Worm (Caenorhabditis elegans) whole organism, late embryonic: ENCODE measurements around the gene nlp-50.

Source experiments
- C08G9.2 ChIP-seq: sonication (generic microtip); optimal IDR thresholded peaks from 2 replicates; lab custom pipeline; 2016; ENCODE audit warnings: mild to moderate bottlenecking, missing genetic modification characterization, moderate library complexity, missing compliant biosample characterization
- K02D7.2 ChIP-seq: sonication (generic microtip); optimal IDR thresholded peaks from 2 replicates; lab custom pipeline; 2017; ENCODE audit warnings: mild to moderate bottlenecking, missing genetic modification characterization, missing compliant biosample characterization
- T23F11.4 ChIP-seq: fragments of 200-800 bp; sonication (Bioruptor generic); optimal IDR thresholded peaks from 2 replicates; lab custom pipeline; 2018; ENCODE audit warnings: mild to moderate bottlenecking, missing genetic modification characterization, missing compliant biosample characterization
- Y22D7AL.16 ChIP-seq: sonication (generic microtip); optimal IDR thresholded peaks from 2 replicates; lab custom pipeline; 2016; ENCODE audit warnings: missing genetic modification characterization, missing compliant biosample characterization
- ahr-1 ChIP-seq: sonication (generic microtip); optimal IDR thresholded peaks from 2 replicates; lab custom pipeline; 2016; ENCODE audit warnings: missing genetic modification characterization, missing compliant biosample characterization
- ceh-14 ChIP-seq: sonication (generic microtip); optimal IDR thresholded peaks from 2 replicates; lab custom pipeline; 2016; ENCODE audit warnings: missing genotype, missing genetic modification characterization, missing compliant biosample characterization
- ceh-18 ChIP-seq: sonication (generic microtip); optimal IDR thresholded peaks from 2 replicates; lab custom pipeline; 2016; ENCODE audit warnings: missing genetic modification characterization, missing compliant biosample characterization
- ceh-2 ChIP-seq: sonication (generic microtip); optimal IDR thresholded peaks from 2 replicates; lab custom pipeline; 2016; ENCODE audit warnings: missing genotype, missing genetic modification characterization, missing compliant biosample characterization
- ceh-22 ChIP-seq: sonication (generic microtip); optimal IDR thresholded peaks from 2 replicates; lab custom pipeline; 2017; ENCODE audit warnings: missing biosample characterization, missing genetic modification characterization
- ceh-24 ChIP-seq: sonication (generic microtip); optimal IDR thresholded peaks from 2 replicates; lab custom pipeline; 2016; ENCODE audit warnings: mild to moderate bottlenecking, missing genetic modification characterization, missing compliant biosample characterization
- ceh-30 ChIP-seq: fragments of 150-350 bp; optimal IDR thresholded peaks from 2 replicates; lab custom pipeline; 2014; ENCODE audit warnings: missing biosample characterization, missing genetic modification characterization
- ceh-45 ChIP-seq: fragments of 200-800 bp; sonication (Bioruptor generic); IDR thresholded peaks from 2 replicates; pipeline ENCODE4 v1.3.6; 2022; ENCODE audit warnings: missing genetic modification reagents, missing genetic modification characterization, missing compliant biosample characterization
- ceh-48 ChIP-seq: sonication (generic microtip); optimal IDR thresholded peaks from 2 replicates; lab custom pipeline; 2016; ENCODE audit warnings: missing genetic modification characterization, inconsistent platforms, missing compliant biosample characterization
- ceh-9 ChIP-seq: sonication (generic microtip); optimal IDR thresholded peaks from 2 replicates; lab custom pipeline; 2016; ENCODE audit warnings: mild to moderate bottlenecking, missing genetic modification characterization, inconsistent platforms, missing compliant biosample characterization
- che-1 ChIP-seq: sonication (generic microtip); optimal IDR thresholded peaks from 2 replicates; lab custom pipeline; 2016; ENCODE audit warnings: mild to moderate bottlenecking, missing genetic modification characterization, missing compliant biosample characterization
- dmd-4 ChIP-seq: sonication (generic microtip); optimal IDR thresholded peaks from 2 replicates; lab custom pipeline; 2016; ENCODE audit warnings: borderline replicate concordance, missing genetic modification characterization, missing compliant biosample characterization
- dve-1 ChIP-seq: sonication (generic microtip); optimal IDR thresholded peaks from 2 replicates; lab custom pipeline; 2017; ENCODE audit warnings: antibody characterized with exemption, mild to moderate bottlenecking, missing genetic modification characterization, missing compliant biosample characterization
- eyg-1 ChIP-seq: sonication (generic microtip); optimal IDR thresholded peaks from 2 replicates; lab custom pipeline; 2016; ENCODE audit warnings: missing genotype, missing genetic modification characterization, missing compliant biosample characterization
- fkh-10 ChIP-seq: fragments of 150-350 bp; optimal IDR thresholded peaks from 2 replicates; lab custom pipeline; 2014; ENCODE audit warnings: missing biosample characterization, missing genetic modification reagents, missing genetic modification characterization
- fkh-6 ChIP-seq: sonication (generic microtip); optimal IDR thresholded peaks from 2 replicates; lab custom pipeline; 2016; ENCODE audit warnings: missing genetic modification characterization, missing compliant biosample characterization
- hlh-13 ChIP-seq: fragments of 200-800 bp; sonication (Bioruptor generic); optimal IDR thresholded peaks from 2 replicates; lab custom pipeline; 2018; ENCODE audit warnings: mild to moderate bottlenecking, missing genetic modification characterization, missing compliant biosample characterization
- hlh-15 ChIP-seq: sonication (generic microtip); optimal IDR thresholded peaks from 2 replicates; lab custom pipeline; 2016; ENCODE audit warnings: missing genetic modification characterization, missing compliant biosample characterization
- hlh-8 ChIP-seq: sonication (generic microtip); optimal IDR thresholded peaks from 2 replicates; lab custom pipeline; 2016; ENCODE audit warnings: missing genotype, missing genetic modification characterization, missing compliant biosample characterization
- lim-6 ChIP-seq: sonication (generic microtip); optimal IDR thresholded peaks from 2 replicates; lab custom pipeline; 2016; ENCODE audit warnings: missing genetic modification characterization, missing compliant biosample characterization
- lin-11 ChIP-seq: fragments of 200-800 bp; sonication (Bioruptor generic); optimal IDR thresholded peaks from 2 replicates; lab custom pipeline; 2018; ENCODE audit warnings: mild to moderate bottlenecking, missing genetic modification characterization, missing compliant biosample characterization
- mec-3 ChIP-seq: sonication (generic microtip); optimal IDR thresholded peaks from 2 replicates; lab custom pipeline; 2016; ENCODE audit warnings: borderline replicate concordance, missing genetic modification characterization, missing compliant biosample characterization
- nfya-1 ChIP-seq: sonication (generic microtip); optimal IDR thresholded peaks from 2 replicates; lab custom pipeline; 2017; ENCODE audit warnings: missing genetic modification characterization, mild to moderate bottlenecking, missing compliant biosample characterization, antibody characterized with exemption, moderate library complexity
- nhr-232 ChIP-seq: sonication (generic microtip); optimal IDR thresholded peaks from 2 replicates; lab custom pipeline; 2016; ENCODE audit warnings: missing genetic modification characterization, missing compliant biosample characterization
- npax-4 ChIP-seq: sonication (generic microtip); optimal IDR thresholded peaks from 2 replicates; lab custom pipeline; 2016; ENCODE audit warnings: missing genetic modification characterization, missing compliant biosample characterization
- pag-3 ChIP-seq: sonication (generic microtip); optimal IDR thresholded peaks from 2 replicates; lab custom pipeline; 2016; ENCODE audit warnings: missing compliant biosample characterization, missing genetic modification characterization, borderline replicate concordance
- pax-1 ChIP-seq: fragments of 150-350 bp; optimal IDR thresholded peaks from 2 replicates; lab custom pipeline; 2014; ENCODE audit warnings: missing biosample characterization, missing genetic modification characterization
- pha-2 ChIP-seq: sonication (generic microtip); optimal IDR thresholded peaks from 2 replicates; lab custom pipeline; 2017; ENCODE audit warnings: mild to moderate bottlenecking, missing genetic modification characterization, missing compliant biosample characterization
- pha-4 ChIP-seq: fragments of 150-350 bp; optimal IDR thresholded peaks from 2 replicates; lab custom pipeline; 2018; ENCODE audit warnings: missing biosample characterization, missing genetic modification reagents, missing genetic modification characterization
- pqm-1 ChIP-seq: sonication (generic microtip); optimal IDR thresholded peaks from 2 replicates; lab custom pipeline; 2016; ENCODE audit warnings: missing genetic modification characterization, missing compliant biosample characterization
- pros-1 ChIP-seq: fragments of 150-350 bp; optimal IDR thresholded peaks from 2 replicates; lab custom pipeline; 2014; ENCODE audit warnings: missing biosample characterization, missing genetic modification reagents, missing genetic modification characterization
- sdc-2 ChIP-seq: sonication (generic microtip); optimal IDR thresholded peaks from 2 replicates; lab custom pipeline; 2016; ENCODE audit warnings: missing genotype, missing genetic modification characterization, missing compliant biosample characterization
- sox-2 ChIP-seq: fragments of 200-800 bp; sonication (Bioruptor generic); IDR thresholded peaks from 2 replicates; pipeline ENCODE4 v1.3.6; 2022; ENCODE audit warnings: missing genetic modification reagents, missing genetic modification characterization, missing compliant biosample characterization
- tbx-2 ChIP-seq: sonication (generic microtip); optimal IDR thresholded peaks from 2 replicates; lab custom pipeline; 2016; ENCODE audit warnings: missing genetic modification characterization, missing compliant biosample characterization
- ttx-3 ChIP-seq: sonication (generic microtip); optimal IDR thresholded peaks from 2 replicates; lab custom pipeline; 2016; ENCODE audit warnings: missing genetic modification reagents, missing genetic modification characterization, missing compliant biosample characterization
- unc-42 ChIP-seq: sonication (generic microtip); optimal IDR thresholded peaks from 2 replicates; lab custom pipeline; 2016; ENCODE audit warnings: missing genotype, missing genetic modification characterization, missing compliant biosample characterization
- unc-55 ChIP-seq: sonication (generic microtip); optimal IDR thresholded peaks from 2 replicates; lab custom pipeline; 2017; ENCODE audit warnings: missing biosample characterization, missing genetic modification reagents, missing genetic modification characterization
- ztf-16 ChIP-seq: sonication (generic microtip); optimal IDR thresholded peaks from 2 replicates; lab custom pipeline; 2017; ENCODE audit warnings: missing genetic modification characterization, missing compliant biosample characterization

nlp-50 gene

DNA sequence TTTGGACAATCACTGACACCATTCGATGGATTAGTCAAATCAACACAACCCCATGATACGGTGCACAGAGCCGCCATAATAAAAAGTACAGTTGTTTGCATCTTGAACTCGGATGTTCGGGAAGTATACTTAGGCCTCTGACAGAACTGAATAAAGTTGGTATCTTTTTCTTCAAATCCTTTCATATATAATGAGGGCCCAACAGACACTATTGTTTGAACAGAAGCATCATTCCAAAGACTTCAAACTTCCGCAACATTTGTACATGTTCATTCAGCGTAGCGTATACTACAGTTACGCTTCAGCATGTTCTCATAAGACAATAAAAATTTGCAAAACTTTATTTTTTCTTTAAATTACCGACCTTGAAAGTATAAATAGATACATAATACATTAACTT lies 12.8 kb upstream of the nlp-50 start, which contains the start of gene F41G3.19:
TSS of gene F41G3.19 (minus strand) at position 101 of the 400 bp plus-strand sequence.
- TF ChIP-seq ceh-9 (tag; lab: Kevin White, UChicago) = no peak
- no peak for TF ChIP-seq tbx-2 (tag; lab: Kevin White, UChicago)
- TF ChIP-seq K02D7.2 (tag; lab: Kevin White, UChicago) = no peak
- TF ChIP-seq fkh-10 (GFP tag; lab: Kevin White, UChicago) = no peak
- no peak for TF ChIP-seq ceh-30
- TF ChIP-seq ceh-48 (tag; lab: Kevin White, UChicago) = no peak
- TF ChIP-seq ttx-3 = no peak
- TF ChIP-seq dve-1 (tag; lab: Kevin White, UChicago) = no peak
- TF ChIP-seq hlh-13 (GFP tag; lab: Kevin White, UChicago) = no peak
- no peak for TF ChIP-seq ceh-24
- TF ChIP-seq ceh-14 = no peak
- no peak for TF ChIP-seq ceh-45
- TF ChIP-seq pros-1 (tag; lab: Kevin White, UChicago) = no peak
- no peak for TF ChIP-seq C08G9.2 (tag; lab: Kevin White, UChicago)
- no peak for TF ChIP-seq lin-11 (tag; lab: Kevin White, UChicago)
- no peak for TF ChIP-seq sdc-2 (tag; lab: Kevin White, UChicago)
- no peak for TF ChIP-seq ztf-16 (tag; lab: Kevin White, UChicago)
- TF ChIP-seq sox-2 (GFP tag; lab: Robert Waterston, UW) = no peak
- no peak for TF ChIP-seq eyg-1
- TF ChIP-seq nhr-232 (tag; lab: Kevin White, UChicago) = no peak

DNA sequence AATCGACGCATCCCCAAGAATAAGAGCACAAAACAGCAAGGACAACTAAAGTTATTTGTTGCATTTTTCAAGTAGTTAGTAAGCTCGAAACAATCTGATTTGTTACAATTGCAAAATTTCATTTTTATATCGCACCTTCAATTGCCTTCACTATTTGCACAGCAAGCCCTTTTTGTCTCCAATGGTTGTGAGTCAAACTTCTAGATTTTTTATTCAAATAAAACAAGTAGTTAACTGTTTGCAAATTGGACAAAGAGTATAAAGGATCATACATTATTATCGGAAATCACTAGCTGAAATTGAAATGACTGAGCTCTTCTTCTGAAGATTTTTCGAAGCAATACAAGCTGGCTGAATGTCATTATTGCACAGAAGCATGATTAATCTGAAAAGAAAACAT lies 12.0 kb upstream of the nlp-50 start, which contains the start of gene F41G3.21:
TSS of gene F41G3.21 (minus strand) at position 101 of the 400 bp plus-strand sequence.
- TF ChIP-seq ceh-14 (no peak), unc-55 (GFP tag; lab: Kevin White, UChicago) (no peak), ahr-1 (no peak), hlh-13 (GFP tag; lab: Kevin White, UChicago) (no peak), pag-3 (tag; lab: Kevin White, UChicago) (no peak), pha-2 (no peak), ceh-9 (tag; lab: Kevin White, UChicago) (no peak), ceh-2 (no peak), T23F11.4 (GFP tag; lab: Kevin White, UChicago) (no peak), hlh-8 (tag; lab: Kevin White, UChicago) (no peak), pax-1 (tag; lab: Kevin White, UChicago) (no peak), sdc-2 (tag; lab: Kevin White, UChicago) (no peak), Y22D7AL.16 (tag; lab: Kevin White, UChicago) (no peak), unc-42 (tag; lab: Kevin White, UChicago) (no peak), hlh-15 (no peak), mec-3 (no peak), ceh-24 (no peak)

DNA sequence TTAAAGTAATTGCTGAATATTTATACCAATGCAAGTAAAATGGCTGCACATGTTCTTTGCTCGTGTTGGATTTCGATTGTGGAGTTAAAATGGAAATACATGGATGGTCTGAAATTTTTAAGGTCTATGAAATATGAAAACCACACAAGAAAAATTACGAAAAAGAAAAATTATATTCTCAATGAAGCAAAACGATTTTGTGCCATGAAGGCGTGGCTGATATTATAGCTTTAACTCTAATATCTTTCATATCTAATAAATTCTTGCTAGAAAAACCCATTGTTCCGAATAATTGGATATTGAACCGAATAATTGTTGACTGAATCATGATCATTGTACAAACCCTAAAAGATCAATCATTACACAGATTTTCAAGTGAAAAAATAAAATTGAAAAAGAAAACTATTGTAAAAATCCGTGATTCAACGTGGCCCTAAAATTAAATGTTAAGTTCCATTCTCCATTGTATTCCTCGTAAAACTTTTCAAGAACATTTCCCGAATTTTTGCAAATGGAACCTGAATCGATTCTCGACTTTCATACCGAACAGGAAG lies 10.1 kb upstream of the nlp-50 start, which contains the start of the genes srx-95 and fis-1:
TSS of gene srx-95 (minus strand) at position 101 of the 554 bp plus-strand sequence.
TSS of gene fis-1 (plus strand) at position 504 of the 554 bp plus-strand sequence.
- no peak for TF ChIP-seq lim-6 (tag; lab: Kevin White, UChicago)
- TF ChIP-seq ztf-16 (tag; lab: Kevin White, UChicago) = no peak
- TF ChIP-seq ceh-2 = no peak
- no peak for TF ChIP-seq pax-1 (tag; lab: Kevin White, UChicago)

DNA sequence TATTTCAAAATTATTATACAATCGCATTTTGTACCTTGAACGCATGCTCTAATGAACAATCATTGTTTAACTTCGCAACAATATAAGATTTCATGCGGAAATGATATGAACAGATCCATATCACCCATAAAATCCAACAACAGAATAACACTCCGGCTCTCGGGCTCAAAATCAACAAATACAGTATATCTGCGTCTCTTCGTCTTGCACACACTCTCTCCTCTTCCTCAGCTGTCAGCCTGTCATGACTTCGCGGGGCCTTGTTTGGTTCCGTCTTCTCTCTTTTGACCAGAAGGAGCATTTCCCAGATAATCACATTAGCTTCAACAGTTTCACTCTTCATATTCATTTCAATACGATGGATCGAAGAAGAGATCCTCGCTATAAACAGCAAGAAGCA lies 8.6 kb upstream of the nlp-50 start, which contains the start of gene F41G3.3:
TSS of gene F41G3.3 (plus strand) at position 301 of the 400 bp plus-strand sequence.
- no peak for TF ChIP-seq nhr-232 (tag; lab: Kevin White, UChicago)
- TF ChIP-seq pha-2 = no peak
- no peak for TF ChIP-seq fkh-6 (tag; lab: Kevin White, UChicago)
- no peak for TF ChIP-seq npax-4 (tag; lab: Kevin White, UChicago)
- TF ChIP-seq dmd-4 = no peak
- TF ChIP-seq C08G9.2 (tag; lab: Kevin White, UChicago) = no peak
- no peak for TF ChIP-seq che-1 (tag; lab: Kevin White, UChicago)
- TF ChIP-seq ceh-14 = no peak
- no peak for TF ChIP-seq pha-4 (tag; lab: Kevin White, UChicago)
- TF ChIP-seq pqm-1 (tag; lab: Kevin White, UChicago) = no peak
- no peak for TF ChIP-seq unc-42 (tag; lab: Kevin White, UChicago)
- TF ChIP-seq nfya-1 (tag; lab: Kevin White, UChicago) = no peak
- no peak for TF ChIP-seq fkh-10 (GFP tag; lab: Kevin White, UChicago)
- no peak for TF ChIP-seq ceh-22 (tag; lab: Kevin White, UChicago)
- no peak for TF ChIP-seq ceh-18 (tag; lab: Kevin White, UChicago)
